Worm (Caenorhabditis elegans): ENCODE data around the gene cutc-1.
A peak's percentile ranks its signal among the peaks of the same experiment; 100 is the strongest.

cutc-1 gene

ce11 chrIII:8449160-8449807 is 45.9 kb upstream of the cutc-1 start, which contains the start of gene mrpl-32 (continued):
- no peak for TF ChIP-seq nhr-10 (tag; optimal IDR thresholded peaks at IDR 0.05)
- TF ChIP-seq nhr-42 (GFP tag; IDR thresholded peaks at IDR 0.05): no peak
- TF ChIP-seq mdl-1 (tag; optimal IDR thresholded peaks at IDR 0.05): no peak
- TF ChIP-seq unc-39 (tag; optimal IDR thresholded peaks at IDR 0.05): no peak
- TF ChIP-seq nhr-102 (tag; optimal IDR thresholded peaks at IDR 0.05): peak; percentile 35
- TF ChIP-seq duxl-1 (tag; optimal IDR thresholded peaks at IDR 0.05; ENCODE audit: poor library complexity): no peak
- TF ChIP-seq tag-97 (GFP tag; IDR thresholded peaks at IDR 0.05): no peak
- TF ChIP-seq zfp-3 (GFP tag; conservative IDR thresholded peaks at IDR 0.05): 0 out of 2 replicates have a peak, but pooled peaks have one; percentile 23
- peak; percentile 10 to 41 for TF ChIP-seq daf-16 (GFP tag; optimal IDR thresholded peaks at IDR 0.05)
- TF ChIP-seq daf-16 (tag; optimal IDR thresholded peaks at IDR 0.05): peak; percentile 11
- no peak for TF ChIP-seq skn-1 (tag; optimal IDR thresholded peaks at IDR 0.05)
- TF ChIP-seq dmd-9 (GFP tag; IDR thresholded peaks at IDR 0.05): no peak
- TF ChIP-seq sdz-12 (GFP tag; optimal IDR thresholded peaks at IDR 0.05): no peak
- no peak for TF ChIP-seq ztf-11 (tag; optimal IDR thresholded peaks at IDR 0.05)
- TF ChIP-seq ztf-7 (tag; optimal IDR thresholded peaks at IDR 0.05): no peak
- no peak for TF ChIP-seq nhr-77 (tag; optimal IDR thresholded peaks at IDR 0.05)
- peak; percentile 2 for TF ChIP-seq nhr-111 (GFP tag; optimal IDR thresholded peaks at IDR 0.05)
- no peak for TF ChIP-seq nhr-25 (tag; optimal IDR thresholded peaks at IDR 0.05; ENCODE audit: borderline replicate concordance, insufficient read depth)
- no peak for TF ChIP-seq spr-1 (tag; optimal IDR thresholded peaks at IDR 0.05)
- no peak for TF ChIP-seq madf-9 (GFP tag; conservative IDR thresholded peaks at IDR 0.05)
- peak; percentile 16 for TF ChIP-seq ama-1 (optimal IDR thresholded peaks at IDR 0.05)
- TF ChIP-seq F44E2.7 (GFP tag; IDR thresholded peaks at IDR 0.05): no peak
- no peak for TF ChIP-seq attf-4 (tag; optimal IDR thresholded peaks at IDR 0.05)

ce11 chrIII:8446940-8447403 is 43.6 kb upstream of the cutc-1 start, which contains the start of gene rpn-3:
Gene rpn-3, plus strand, starts transcription at chrIII:8447353.
- TF ChIP-seq Y48G9A.11 (GFP tag; IDR thresholded peaks at IDR 0.05) (peak; percentile 79), fos-1 (tag; optimal IDR thresholded peaks at IDR 0.05) (no peak), mes-2 (tag; optimal IDR thresholded peaks at IDR 0.05; ENCODE audit: poor library complexity, severe bottlenecking) (peak; percentile 95), mxl-2 (GFP tag; conservative IDR thresholded peaks at IDR 0.05) (no peak), dmd-9 (GFP tag; IDR thresholded peaks at IDR 0.05) (peak; percentile 81), arid-1 (GFP tag; conservative IDR thresholded peaks at IDR 0.05) (peak; percentile 89; the same call in 1 of the 2 replicates), pha-4 (GFP tag; IDR thresholded peaks at IDR 0.05) (peak; percentile 93), pha-4 (tag; optimal IDR thresholded peaks at IDR 0.05) (peak; percentile 98), F10B5.3 (tag; optimal IDR thresholded peaks at IDR 0.05) (peak; percentile 85), ceh-44 (GFP tag; IDR thresholded peaks at IDR 0.05) (no peak), egl-27 (tag; optimal IDR thresholded peaks at IDR 0.05) (no peak), daf-12 (tag; optimal IDR thresholded peaks at IDR 0.05) (no peak), egl-43 (GFP tag; IDR thresholded peaks at IDR 0.05) (no peak), hif-1 (tag; optimal IDR thresholded peaks at IDR 0.05) (peak; percentile 74 to 81), ztf-7 (tag; optimal IDR thresholded peaks at IDR 0.05) (peak; percentile 91), hlh-30 (tag; optimal IDR thresholded peaks at IDR 0.05; ENCODE audit: insufficient read depth) (peak; percentile 94), lin-15B (tag; optimal IDR thresholded peaks at IDR 0.05) (peak; percentile 73), ZK337.2 (GFP tag; IDR thresholded peaks at IDR 0.05) (no peak), F26F4.8 (GFP tag; conservative IDR thresholded peaks at IDR 0.05) (no peak), mdt-29 (GFP tag; IDR thresholded peaks at IDR 0.05) (peak; percentile 99), vab-7 (GFP tag; IDR thresholded peaks at IDR 0.05) (no peak; the same call in 1 of the 2 replicates), zip-2 (tag; optimal IDR thresholded peaks at IDR 0.05) (peak; percentile 85), sdz-12 (GFP tag; optimal IDR thresholded peaks at IDR 0.05) (no peak), nhr-28 (tag; optimal IDR thresholded peaks at IDR 0.05) (peak; percentile 96), F49E8.2 (tag; optimal IDR thresholded peaks at IDR 0.05; ENCODE audit: borderline replicate concordance) (peak; percentile 87), nhr-77 (tag; optimal IDR thresholded peaks at IDR 0.05) (peak; percentile 98), lin-1 (GFP tag; IDR thresholded peaks at IDR 0.05) (peak; percentile 68; the same call in 1 of the 2 replicates), snpc-1.2 (GFP tag; IDR thresholded peaks at IDR 0.05) (peak; percentile 47), Y105C5A.15 (GFP tag; IDR thresholded peaks at IDR 0.05) (no peak), set-16 (GFP tag; IDR thresholded peaks at IDR 0.05) (peak; percentile 26; the same call in 1 of the 2 replicates)

Measured in whole organism, L4 larva.